Fruit fly (Drosophila melanogaster) whole organism, embryonic: ENCODE data around the gene Rpp30.

Source experiments
- C15 ChIP-seq: fragments of 200-800 bp; sonication (Bioruptor generic); IDR thresholded peaks from 3 replicates; pipeline ENCODE4 v1.3.6; 2022; ENCODE audit warnings: missing biosample characterization, missing genetic modification characterization
- CG10462 ChIP-seq: fragments of 200-800 bp; sonication (Bioruptor generic); optimal IDR thresholded peaks from 2 replicates; lab custom pipeline; 2016; ENCODE audit warnings: missing biosample characterization, missing genetic modification characterization
- CG13624 ChIP-seq: fragments of 200-800 bp; sonication (Bioruptor generic); optimal IDR thresholded peaks from 2 replicates; lab custom pipeline; 2016; ENCODE audit warnings: missing biosample characterization, missing genetic modification characterization
- CG14050 ChIP-seq: fragments of 200-800 bp; sonication (Bioruptor generic); IDR thresholded peaks from 3 replicates; pipeline ENCODE4 v1.3.6; 2022; ENCODE audit warnings: missing biosample characterization, missing genetic modification characterization
- CG15696 ChIP-seq: fragments of 200-800 bp; sonication (Bioruptor generic); optimal IDR thresholded peaks from 2 replicates; lab custom pipeline; 2019; ENCODE audit warnings: missing biosample characterization, mild to moderate bottlenecking, missing genetic modification characterization, moderate library complexity
- CG1602 ChIP-seq: fragments of 200-800 bp; sonication (Bioruptor generic); optimal IDR thresholded peaks from 3 replicates; lab custom pipeline; 2016; ENCODE audit warnings: missing biosample characterization, missing genetic modification characterization
- CG1603 ChIP-seq: fragments of 200-800 bp; sonication (Bioruptor generic); optimal IDR thresholded peaks from 2 replicates; lab custom pipeline; 2019; ENCODE audit warnings: missing biosample characterization, mild to moderate bottlenecking, missing genetic modification characterization, moderate library complexity
- CG17568 ChIP-seq: fragments of 200-800 bp; sonication (Bioruptor generic); optimal IDR thresholded peaks from 2 replicates; lab custom pipeline; 2018; ENCODE audit warnings: missing biosample characterization, mild to moderate bottlenecking, missing genetic modification characterization, moderate library complexity
- CG17612 ChIP-seq: fragments of 200-800 bp; sonication (Bioruptor generic); IDR thresholded peaks from 2 replicates; pipeline ENCODE4 v1.3.6; 2022; ENCODE audit warnings: missing biosample characterization, missing genetic modification characterization
- CG18011 ChIP-seq: fragments of 200-800 bp; sonication (Bioruptor generic); optimal IDR thresholded peaks from 2 replicates; lab custom pipeline; 2017; ENCODE audit warnings: missing biosample characterization, missing genetic modification characterization, mild to moderate bottlenecking, moderate library complexity, missing genotype
- CG2678 ChIP-seq: fragments of 200-800 bp; sonication (Bioruptor generic); optimal IDR thresholded peaks from 3 replicates; lab custom pipeline; 2019; ENCODE audit warnings: missing biosample characterization, mild to moderate bottlenecking, missing genetic modification characterization, moderate library complexity
- CG2875 ChIP-seq: fragments of 200-800 bp; sonication (Bioruptor generic); optimal IDR thresholded peaks from 2 replicates; lab custom pipeline; 2017; ENCODE audit warnings: missing biosample characterization, mild to moderate bottlenecking, missing genetic modification characterization, missing genetic modification reagents
- CG31441 ChIP-seq: fragments of 200-800 bp; sonication (Bioruptor generic); IDR thresholded peaks from 2 replicates; pipeline ENCODE4 v1.3.6; 2022; ENCODE audit warnings: missing biosample characterization, missing genetic modification characterization
- CG3838 ChIP-seq: fragments of 200-800 bp; sonication (Bioruptor generic); optimal IDR thresholded peaks from 3 replicates; lab custom pipeline; 2016; ENCODE audit warnings: missing biosample characterization, missing genetic modification characterization
- CG4730 ChIP-seq: fragments of 200-800 bp; sonication (Bioruptor generic); IDR thresholded peaks from 2 replicates; pipeline ENCODE4 v1.3.6; 2022; ENCODE audit warnings: missing biosample characterization, missing genetic modification characterization
- CG5953 ChIP-seq: fragments of 200-800 bp; sonication (Bioruptor generic); IDR thresholded peaks from 2 replicates; pipeline ENCODE4 v1.3.6; 2022; ENCODE audit warnings: missing biosample characterization, missing genetic modification characterization
- CG7928 ChIP-seq: fragments of 200-800 bp; sonication (Bioruptor generic); optimal IDR thresholded peaks from 2 replicates; lab custom pipeline; 2017; ENCODE audit warnings: missing biosample characterization, mild to moderate bottlenecking, missing genetic modification characterization
- CG8281 ChIP-seq: fragments of 200-800 bp; sonication (Bioruptor generic); optimal IDR thresholded peaks from 2 replicates; lab custom pipeline; 2018; ENCODE audit warnings: missing biosample characterization, mild to moderate bottlenecking, missing genetic modification characterization, moderate library complexity
- CG8765 ChIP-seq: fragments of 200-800 bp; sonication (Bioruptor generic); IDR thresholded peaks from 2 replicates; pipeline ENCODE4 v1.3.6; 2022; ENCODE audit warnings: missing biosample characterization, missing genetic modification characterization
- CG9437 ChIP-seq: fragments of 200-800 bp; sonication (Bioruptor generic); optimal IDR thresholded peaks from 2 replicates; lab custom pipeline; 2018; ENCODE audit warnings: missing biosample characterization, mild to moderate bottlenecking, missing genetic modification characterization
- CG9817 ChIP-seq: fragments of 200-800 bp; sonication (Bioruptor generic); optimal IDR thresholded peaks from 2 replicates; lab custom pipeline; 2018; ENCODE audit warnings: missing biosample characterization, mild to moderate bottlenecking, missing genetic modification characterization, moderate library complexity
- CG9876 ChIP-seq: fragments of 200-800 bp; sonication (Bioruptor generic); optimal IDR thresholded peaks from 2 replicates; lab custom pipeline; 2016; ENCODE audit warnings: missing biosample characterization, missing genetic modification characterization
- CoRest ChIP-seq: fragments of 200-800 bp; sonication (Bioruptor generic); optimal IDR thresholded peaks from 3 replicates; lab custom pipeline; 2018; ENCODE audit warnings: missing biosample characterization, mild to moderate bottlenecking, missing genetic modification characterization, moderate library complexity
- Dek ChIP-seq: fragments of 200-800 bp; sonication (Bioruptor generic); optimal IDR thresholded peaks from 3 replicates; lab custom pipeline; 2019; ENCODE audit warnings: missing biosample characterization, mild to moderate bottlenecking, missing genetic modification characterization, moderate library complexity
- Dip3 ChIP-seq: fragments of 200-800 bp; sonication (Bioruptor generic); optimal IDR thresholded peaks from 3 replicates; lab custom pipeline; 2016; ENCODE audit warnings: missing biosample characterization, missing genetic modification characterization
- Dp ChIP-seq: fragments of 200-800 bp; sonication (Bioruptor generic); optimal IDR thresholded peaks from 2 replicates; lab custom pipeline; 2018; ENCODE audit warnings: missing biosample characterization, mild to moderate bottlenecking, missing genetic modification characterization, moderate library complexity
- Fer3 ChIP-seq: fragments of 200-800 bp; sonication (Bioruptor generic); optimal IDR thresholded peaks from 2 replicates; lab custom pipeline; 2018; ENCODE audit warnings: missing biosample characterization, mild to moderate bottlenecking, missing genetic modification characterization, moderate library complexity
- HHEX ChIP-seq: fragments of 200-800 bp; sonication (Bioruptor generic); optimal IDR thresholded peaks from 3 replicates; lab custom pipeline; 2017; ENCODE audit warnings: missing biosample characterization, mild to moderate bottlenecking, missing genetic modification characterization, missing genetic modification reagents
- HLH3B ChIP-seq: fragments of 200-800 bp; sonication (Bioruptor generic); IDR thresholded peaks from 2 replicates; pipeline ENCODE4 v1.3.6; 2022; ENCODE audit warnings: missing biosample characterization, missing genetic modification characterization
- HmgZ ChIP-seq: fragments of 200-800 bp; sonication (Bioruptor generic); optimal IDR thresholded peaks from 2 replicates; lab custom pipeline; 2018; ENCODE audit warnings: missing biosample characterization, mild to moderate bottlenecking, missing genetic modification characterization
- Hr3 ChIP-seq: fragments of 200-800 bp; sonication (Bioruptor generic); optimal IDR thresholded peaks from 3 replicates; lab custom pipeline; 2016; ENCODE audit warnings: missing biosample characterization, missing genetic modification characterization
- Max ChIP-seq: fragments of 200-800 bp; sonication (Bioruptor generic); optimal IDR thresholded peaks from 2 replicates; lab custom pipeline; 2016; ENCODE audit warnings: missing biosample characterization, mild to moderate bottlenecking, missing genetic modification characterization
- abd-A ChIP-seq: fragments of 200-800 bp; sonication (Bioruptor generic); optimal IDR thresholded peaks from 3 replicates; lab custom pipeline; 2019; ENCODE audit warnings: missing biosample characterization, mild to moderate bottlenecking, missing genetic modification characterization, moderate library complexity
- cad ChIP-seq: fragments of >200 bp; optimal IDR thresholded peaks from 2 replicates; lab custom pipeline; 2017; ENCODE audit warnings: missing biosample characterization, missing genetic modification characterization
- chif ChIP-seq, 2 experiments: fragments of 200-800 bp; sonication (Bioruptor generic); optimal IDR thresholded peaks; 3 replicates each; lab custom pipeline; 2016; ENCODE audit warnings: missing biosample characterization in 2 of 2, missing genetic modification characterization in 2 of 2
- dati ChIP-seq: fragments of 200-800 bp; sonication (Bioruptor generic); IDR thresholded peaks from 2 replicates; pipeline ENCODE4 v1.3.6; 2022; ENCODE audit warnings: missing biosample characterization, missing genetic modification characterization
- dimm ChIP-seq: fragments of 200-800 bp; sonication (Bioruptor generic); IDR thresholded peaks from 2 replicates; pipeline ENCODE4 v1.3.6; 2022; ENCODE audit warnings: missing biosample characterization, missing genetic modification characterization
- fd64A ChIP-seq: fragments of 200-800 bp; sonication (Bioruptor generic); optimal IDR thresholded peaks from 3 replicates; lab custom pipeline; 2018; ENCODE audit warnings: missing biosample characterization, mild to moderate bottlenecking, missing genetic modification characterization
- gfzf ChIP-seq: fragments of 200-800 bp; sonication (Bioruptor generic); optimal IDR thresholded peaks from 2 replicates; lab custom pipeline; 2016; ENCODE audit warnings: missing biosample characterization, mild to moderate bottlenecking, missing genetic modification characterization, moderate library complexity
- lov ChIP-seq, 2 experiments: fragments of 200-800 bp in 1 of 2; fragments of >200 bp in 1 of 2; sonication (Bioruptor generic) in 1 of 2; IDR thresholded peaks in 1 of 2; optimal IDR thresholded peaks in 1 of 2; 2 replicates in 1 of 2; 3 replicates in 1 of 2; pipeline versions ENCODE4 v1.3.6 to Lab custom; 2017 to 2022; ENCODE audit warnings: missing biosample characterization in 1 of 2, missing genetic modification characterization in 1 of 2
- pros ChIP-seq: fragments of 200-800 bp; sonication (Bioruptor generic); optimal IDR thresholded peaks from 3 replicates; lab custom pipeline; 2019; ENCODE audit warnings: missing biosample characterization, mild to moderate bottlenecking, missing genetic modification characterization, moderate library complexity
- scrt ChIP-seq: fragments of 200-800 bp; sonication (Bioruptor generic); optimal IDR thresholded peaks from 2 replicates; lab custom pipeline; 2018; ENCODE audit warnings: missing biosample characterization, mild to moderate bottlenecking, missing genetic modification characterization, moderate library complexity
- sens ChIP-seq: fragments of 200-800 bp; sonication (Bioruptor generic); peaks from one replicate; lab custom pipeline; 2016; ENCODE audit warnings: missing biosample characterization, missing genetic modification characterization
- sens-2 ChIP-seq: fragments of 200-800 bp; sonication (Bioruptor generic); IDR thresholded peaks from 2 replicates; pipeline ENCODE4 v1.3.6; 2022; ENCODE audit warnings: missing biosample characterization, missing genetic modification characterization
- seq ChIP-seq: fragments of 200-800 bp; sonication (Bioruptor generic); IDR thresholded peaks from 2 replicates; pipeline ENCODE4 v1.3.6; 2022; ENCODE audit warnings: missing biosample characterization, missing genetic modification characterization
- sima ChIP-seq: fragments of 200-800 bp; sonication (Bioruptor generic); optimal IDR thresholded peaks from 2 replicates; lab custom pipeline; 2016; ENCODE audit warnings: missing biosample characterization, missing genetic modification characterization
- sna ChIP-seq: fragments of 200-800 bp; sonication (Bioruptor generic); IDR thresholded peaks from 2 replicates; pipeline ENCODE4 v1.3.6; 2022; ENCODE audit warnings: missing biosample characterization, missing genetic modification characterization; ENCODE audit not compliant: partially characterized antibody
- tup ChIP-seq: fragments of 200-800 bp; sonication (Bioruptor generic); optimal IDR thresholded peaks from 2 replicates; lab custom pipeline; 2016; ENCODE audit warnings: missing biosample characterization, mild to moderate bottlenecking, missing genetic modification characterization, moderate library complexity
- vfl ChIP-seq: fragments of 200-800 bp; sonication (Bioruptor generic); optimal IDR thresholded peaks from 2 replicates; lab custom pipeline; 2016; ENCODE audit warnings: missing biosample characterization, missing genetic modification characterization

Gene Rpp30

dm6 chr2L:249048-249825 is 2.9 kb downstream of the Rpp30 start (continued):
- TF ChIP-seq CoRest (tag; lab: Kevin White, UChicago), result no peak
- no peak for TF ChIP-seq fd64A (GFP tag; lab: Kevin White, UChicago)
- TF ChIP-seq dati (GFP tag; lab: Robert Waterston, UW), result no peak
- no peak for TF ChIP-seq lov (optimal IDR thresholded peaks at IDR 0.05; lab: Kevin White, UChicago)
- TF ChIP-seq lov (GFP tag; IDR thresholded peaks at IDR 0.05; lab: Robert Waterston, UW), result 0 out of 3 replicates have a peak, but pooled peaks have one; percentile 14
- TF ChIP-seq CG15696 (tag; lab: Kevin White, UChicago), result no peak
- TF ChIP-seq seq (GFP tag; lab: Robert Waterston, UW), result peak; percentile 6
- TF ChIP-seq CG9437 (GFP tag; lab: Kevin White, UChicago), result no peak
- TF ChIP-seq CG17612, result no peak
- peak; percentile 67 for TF ChIP-seq abd-A (tag; lab: Kevin White, UChicago)
- no peak for TF ChIP-seq cad (GFP tag; lab: Kevin White, UChicago)
- TF ChIP-seq CG9817 (tag; lab: Kevin White, UChicago), result no peak
- no peak for TF ChIP-seq dimm (GFP tag; lab: Robert Waterston, UW)
- TF ChIP-seq tup (GFP tag; lab: Kevin White, UChicago), result no peak
- peak; percentile 13 for TF ChIP-seq CG13624 (GFP tag; lab: Kevin White, UChicago)
- peak; percentile 39 for TF ChIP-seq scrt (GFP tag; lab: Kevin White, UChicago)
- peak; percentile 91 for TF ChIP-seq pros (GFP tag; lab: Kevin White, UChicago)
- TF ChIP-seq chif (GFP tag; optimal IDR thresholded peaks at IDR 0.05; lab: Kevin White, UChicago), result no peak
- no peak for TF ChIP-seq CG2678 (tag; lab: Kevin White, UChicago)
- no peak for TF ChIP-seq Hr3
- no peak for TF ChIP-seq Fer3 (tag; lab: Kevin White, UChicago)
- no peak for TF ChIP-seq Dp
- TF ChIP-seq CG14050 (GFP tag; lab: Robert Waterston, UW), result no peak
- no peak for TF ChIP-seq CG5953 (GFP tag; lab: Robert Waterston, UW)
- TF ChIP-seq CG1603 (tag; lab: Kevin White, UChicago), result no peak
- no peak for TF ChIP-seq CG2875
- TF ChIP-seq C15 (GFP tag; lab: Robert Waterston, UW), result no peak
- no peak for TF ChIP-seq Max
- no peak for TF ChIP-seq CG1602 (GFP tag; lab: Kevin White, UChicago)
- TF ChIP-seq gfzf, result no peak
- TF ChIP-seq CG10462 (GFP tag; lab: Kevin White, UChicago), result no peak
- no peak for TF ChIP-seq sens-2 (GFP tag; lab: Robert Waterston, UW)
- no peak for TF ChIP-seq Dip3 (GFP tag; lab: Kevin White, UChicago)
- TF ChIP-seq CG3838 (GFP tag; lab: Kevin White, UChicago), result no peak
- TF ChIP-seq HLH3B (GFP tag; lab: Robert Waterston, UW), result no peak
- TF ChIP-seq sima, result no peak
- TF ChIP-seq HmgZ, result no peak
- no peak for TF ChIP-seq Dek
- TF ChIP-seq CG18011, result no peak
- TF ChIP-seq CG4730 (GFP tag; lab: Robert Waterston, UW), result no peak
- TF ChIP-seq CG8765 (GFP tag; lab: Robert Waterston, UW), result no peak
- peak; percentile 93 for TF ChIP-seq CG8281 (tag; lab: Kevin White, UChicago)
- TF ChIP-seq sna (GFP tag; lab: Robert Waterston, UW), result peak; percentile 60; the same call in 1 of the 2 replicates
- peak; percentile 87 for TF ChIP-seq sens (GFP tag; lab: Kevin White, UChicago)
- no peak for TF ChIP-seq CG9876 (GFP tag; lab: Kevin White, UChicago)
- TF ChIP-seq CG7928 (GFP tag; lab: Kevin White, UChicago), result no peak
- no peak for TF ChIP-seq HHEX (GFP tag; lab: Kevin White, UChicago)
- TF ChIP-seq CG31441 (GFP tag; lab: Robert Waterston, UW), result peak; percentile 25; the same call in 1 of the 2 replicates
- no peak for TF ChIP-seq CG17568 (GFP tag; lab: Kevin White, UChicago)
- TF ChIP-seq vfl, result no peak
